Worm (Caenorhabditis elegans) whole organism, L1 larva: Measurements from ENCODE around the gene zyg-9.

ENCODE experiments used
- C34B4.2 ChIP-seq: sonication (generic microtip); optimal IDR thresholded peaks from 2 replicates; lab custom pipeline; 2017; ENCODE audit warnings: mild to moderate bottlenecking, missing genetic modification characterization, missing compliant biosample characterization
- F16B12.6 ChIP-seq: fragments of 150-350 bp; optimal IDR thresholded peaks from 2 replicates; lab custom pipeline; 2014; ENCODE audit warnings: missing biosample characterization, missing genetic modification characterization
- Y116A8C.19 ChIP-seq: sonication (generic microtip); optimal IDR thresholded peaks from 2 replicates; lab custom pipeline; 2016; ENCODE audit warnings: missing compliant biosample characterization, missing genetic modification characterization, borderline replicate concordance
- aha-1 ChIP-seq: fragments of 150-350 bp; optimal IDR thresholded peaks from 2 replicates; lab custom pipeline; 2014; ENCODE audit warnings: missing biosample characterization, missing genetic modification characterization
- alr-1 ChIP-seq: fragments of 200-800 bp; sonication (Bioruptor generic); optimal IDR thresholded peaks from 2 replicates; lab custom pipeline; 2018; ENCODE audit warnings: borderline replicate concordance, mild to moderate bottlenecking, missing genetic modification characterization, missing compliant biosample characterization
- ama-1 ChIP-seq: fragments of 150-350 bp; optimal IDR thresholded peaks from 2 replicates; lab custom pipeline; 2014
- ceh-63 ChIP-seq: fragments of 200-800 bp; sonication (Bioruptor generic); optimal IDR thresholded peaks from 2 replicates; lab custom pipeline; 2018; ENCODE audit warnings: mild to moderate bottlenecking, missing genetic modification characterization, missing compliant biosample characterization
- ceh-8 ChIP-seq: fragments of 200-800 bp; sonication (Bioruptor generic); optimal IDR thresholded peaks from 2 replicates; lab custom pipeline; 2018; ENCODE audit warnings: mild to moderate bottlenecking, missing genetic modification characterization, moderate library complexity, missing compliant biosample characterization
- ceh-82 ChIP-seq, 3 experiments: fragments of 150-350 bp in 1 of 3; sonication (generic microtip) in 2 of 3; optimal IDR thresholded peaks; 2 replicates each; lab custom pipeline; 2014 to 2017; ENCODE audit warnings: missing biosample characterization in 3 of 3, missing genetic modification characterization in 3 of 3
- ceh-88 ChIP-seq: fragments of 200-800 bp; sonication (Bioruptor generic); IDR thresholded peaks from 2 replicates; pipeline ENCODE4 v1.3.6; 2022; ENCODE audit warnings: missing genetic modification characterization, missing compliant biosample characterization
- dpl-1 ChIP-seq, 3 experiments: fragments of 150-350 bp in 2 of 3; sonication (generic microtip) in 1 of 3; optimal IDR thresholded peaks; 2 replicates each; lab custom pipeline; 2014 to 2017; ENCODE audit warnings: missing biosample characterization in 3 of 3, missing genetic modification characterization in 3 of 3, missing genetic modification reagents in 3 of 3
- efl-1 ChIP-seq, 4 experiments: fragments of 150-350 bp; optimal IDR thresholded peaks in 3 of 4; peaks in 1 of 4; 1 replicate in 1 of 4; 2 replicates in 3 of 4; lab custom pipeline; 2014; ENCODE audit warnings: missing biosample characterization in 2 of 4, missing genetic modification characterization in 2 of 4, missing genetic modification reagents in 2 of 4
- egl-27 ChIP-seq, 2 experiments: fragments of 150-350 bp in 1 of 2; sonication (generic microtip); optimal IDR thresholded peaks; 3 replicates each; lab custom pipeline; 2017 to 2018; ENCODE audit warnings: missing biosample characterization in 2 of 2, missing genetic modification characterization in 2 of 2, missing genetic modification reagents in 2 of 2
- elt-2 ChIP-seq: sonication (generic microtip); optimal IDR thresholded peaks from 2 replicates; lab custom pipeline; 2016; ENCODE audit warnings: missing genetic modification characterization, mild to moderate bottlenecking, inconsistent platforms, missing compliant biosample characterization, missing genetic modification reagents
- ets-5 ChIP-seq: fragments of 200-800 bp; sonication (Bioruptor generic); IDR thresholded peaks from 2 replicates; pipeline ENCODE4 v1.3.6; 2022; ENCODE audit warnings: missing genetic modification characterization, missing compliant biosample characterization
- fkh-10 ChIP-seq: sonication (generic microtip); optimal IDR thresholded peaks from 2 replicates; lab custom pipeline; 2017; ENCODE audit warnings: missing biosample characterization, missing genetic modification reagents, missing genetic modification characterization
- fkh-4 ChIP-seq: sonication (generic microtip); optimal IDR thresholded peaks from 2 replicates; lab custom pipeline; 2016; ENCODE audit warnings: missing compliant biosample characterization, missing genetic modification characterization, borderline replicate concordance
- fkh-8 ChIP-seq: sonication (generic microtip); optimal IDR thresholded peaks from 2 replicates; lab custom pipeline; 2016; ENCODE audit warnings: mild to moderate bottlenecking, missing genetic modification characterization, missing compliant biosample characterization
- fos-1 ChIP-seq: fragments of 150-350 bp; optimal IDR thresholded peaks from 2 replicates; lab custom pipeline; 2014; ENCODE audit warnings: missing biosample characterization, missing genetic modification characterization
- grh-1 ChIP-seq: fragments of 200-800 bp; sonication (Bioruptor generic); IDR thresholded peaks from 2 replicates; pipeline ENCODE4 v1.3.6; 2022; ENCODE audit warnings: missing genetic modification reagents, missing genetic modification characterization, missing compliant biosample characterization
- hpl-2 ChIP-seq: fragments of 150-350 bp; optimal IDR thresholded peaks from 2 replicates; lab custom pipeline; 2014; ENCODE audit warnings: missing biosample characterization, missing genetic modification reagents, missing genetic modification characterization
- jun-1 ChIP-seq: fragments of 150-350 bp; optimal IDR thresholded peaks from 2 replicates; lab custom pipeline; 2014; ENCODE audit warnings: missing biosample characterization, missing genetic modification reagents, missing genetic modification characterization
- lin-35 ChIP-seq, 2 experiments: fragments of 150-350 bp; optimal IDR thresholded peaks; 2 replicates each; lab custom pipeline; 2014; ENCODE audit warnings: missing biosample characterization in 2 of 2, missing genetic modification characterization in 2 of 2, missing genetic modification reagents in 2 of 2
- lir-3 ChIP-seq: sonication (generic microtip); optimal IDR thresholded peaks from 2 replicates; lab custom pipeline; 2016; ENCODE audit warnings: mild to moderate bottlenecking, missing genetic modification characterization, moderate library complexity, missing compliant biosample characterization; ENCODE audit not compliant: poor library complexity
- lsy-2 ChIP-seq, 2 experiments: fragments of 150-350 bp; optimal IDR thresholded peaks; 2 replicates each; lab custom pipeline; 2014; ENCODE audit warnings: missing biosample characterization in 2 of 2, missing genetic modification characterization in 2 of 2
- mab-9 ChIP-seq: fragments of 200-800 bp; sonication (Bioruptor generic); IDR thresholded peaks from 2 replicates; pipeline ENCODE4 v1.3.6; 2022; ENCODE audit warnings: missing genetic modification reagents, missing genetic modification characterization, missing compliant biosample characterization
- nhr-11 ChIP-seq: fragments of 150-350 bp; optimal IDR thresholded peaks from 2 replicates; lab custom pipeline; 2014; ENCODE audit warnings: missing biosample characterization, missing genetic modification characterization
- nhr-20 ChIP-seq: sonication (generic microtip); optimal IDR thresholded peaks from 2 replicates; lab custom pipeline; 2016; ENCODE audit warnings: mild to moderate bottlenecking, missing genetic modification characterization, missing compliant biosample characterization
- nhr-237 ChIP-seq: fragments of 150-350 bp; optimal IDR thresholded peaks from 2 replicates; lab custom pipeline; 2014; ENCODE audit warnings: missing biosample characterization, missing genetic modification characterization
- nhr-28 ChIP-seq: fragments of 150-350 bp; optimal IDR thresholded peaks from 2 replicates; lab custom pipeline; 2014; ENCODE audit warnings: missing biosample characterization, missing genetic modification characterization
- nhr-47 ChIP-seq: sonication (generic microtip); optimal IDR thresholded peaks from 2 replicates; lab custom pipeline; 2016; ENCODE audit warnings: mild to moderate bottlenecking, missing genetic modification characterization, moderate library complexity, missing compliant biosample characterization
- nhr-71 ChIP-seq: sonication (generic microtip); optimal IDR thresholded peaks from 2 replicates; lab custom pipeline; 2016; ENCODE audit warnings: mild to moderate bottlenecking, missing genetic modification characterization, moderate library complexity, missing compliant biosample characterization
- nhr-76 ChIP-seq: sonication (generic microtip); optimal IDR thresholded peaks from 2 replicates; lab custom pipeline; 2017; ENCODE audit warnings: missing biosample characterization, missing genetic modification characterization
- nhr-85 ChIP-seq: sonication (generic microtip); peaks from one replicate; lab custom pipeline; 2016; ENCODE audit warnings: missing genetic modification characterization, inconsistent platforms, missing compliant biosample characterization
- rnt-1 ChIP-seq: sonication (generic microtip); optimal IDR thresholded peaks from 2 replicates; lab custom pipeline; 2016; ENCODE audit warnings: mild to moderate bottlenecking, missing genetic modification characterization, moderate library complexity, missing compliant biosample characterization
- skn-1 ChIP-seq: fragments of 150-350 bp; optimal IDR thresholded peaks from 2 replicates; lab custom pipeline; 2014; ENCODE audit warnings: missing biosample characterization, missing genetic modification characterization
- snpc-4 ChIP-seq: fragments of 150-350 bp; optimal IDR thresholded peaks from 2 replicates; lab custom pipeline; 2014; ENCODE audit warnings: missing biosample characterization, missing genetic modification characterization
- sox-4 ChIP-seq: sonication (generic microtip); optimal IDR thresholded peaks from 2 replicates; lab custom pipeline; 2016; ENCODE audit warnings: missing genetic modification characterization, missing compliant biosample characterization
- sptf-1 ChIP-seq: fragments of 150-350 bp; optimal IDR thresholded peaks from 2 replicates; lab custom pipeline; 2014; ENCODE audit warnings: missing biosample characterization, missing genetic modification characterization
- tlp-1 ChIP-seq: fragments of 150-350 bp; optimal IDR thresholded peaks from 2 replicates; lab custom pipeline; 2014; ENCODE audit warnings: missing biosample characterization, missing genetic modification characterization
- unc-130 ChIP-seq: fragments of 150-350 bp; optimal IDR thresholded peaks from 2 replicates; lab custom pipeline; 2017; ENCODE audit warnings: missing biosample characterization, missing genetic modification characterization, inconsistent platforms
- unc-30 ChIP-seq: sonication (generic microtip); optimal IDR thresholded peaks from 2 replicates; lab custom pipeline; 2017; ENCODE audit warnings: missing biosample characterization, missing genetic modification characterization
- unc-62 ChIP-seq: fragments of 150-350 bp; optimal IDR thresholded peaks from 2 replicates; lab custom pipeline; 2014; ENCODE audit warnings: missing biosample characterization, missing genetic modification reagents, missing genetic modification characterization
- vab-15 ChIP-seq: sonication (generic microtip); optimal IDR thresholded peaks from 2 replicates; lab custom pipeline; 2017; ENCODE audit warnings: missing genotype, mild to moderate bottlenecking, missing genetic modification characterization, missing compliant biosample characterization
- zip-4 ChIP-seq: fragments of 200-800 bp; sonication (Bioruptor generic); optimal IDR thresholded peaks from 2 replicates; lab custom pipeline; 2018; ENCODE audit warnings: mild to moderate bottlenecking, missing genetic modification characterization, moderate library complexity, missing compliant biosample characterization
- ztf-11 ChIP-seq, 2 experiments: sonication (generic microtip); optimal IDR thresholded peaks; 2 replicates each; lab custom pipeline; 2016 to 2017; ENCODE audit warnings: missing genetic modification characterization in 2 of 2, missing biosample characterization in 1 of 2, missing compliant biosample characterization in 1 of 2

Gene zyg-9

DNA sequence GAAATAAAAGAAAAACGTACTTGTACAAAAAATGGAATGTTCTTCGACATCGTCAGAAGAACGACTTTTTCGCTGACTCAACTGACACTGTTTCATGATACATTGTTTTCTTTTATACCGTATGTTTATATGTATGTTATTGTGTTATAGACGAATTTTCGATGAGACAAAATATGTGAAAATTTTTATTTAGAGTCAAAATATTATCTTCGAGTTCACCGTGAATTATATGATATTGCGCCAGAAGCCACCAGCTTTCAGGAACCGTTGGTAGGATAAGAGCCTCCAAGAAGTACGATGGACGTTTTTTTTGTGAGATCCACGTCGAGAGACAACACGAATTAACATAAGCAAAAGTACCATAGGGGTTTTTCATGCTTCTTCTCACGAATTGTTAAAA lies 1.5 kb upstream of the zyg-9 start, which contains the start of gene F22B5.6:
Gene F22B5.6, minus strand, starts transcription at position 101 of the 400 bp plus-strand sequence.
- TF ChIP-seq efl-1 (optimal IDR thresholded peaks at IDR 0.05; lab: Kevin White, UChicago) (no peak), efl-1 (GFP tag; optimal IDR thresholded peaks at IDR 0.05 in 1 of 2; lab: Kevin White, UChicago) (peak in 1 of 2 experiments; percentile 73), nhr-237 (no peak)

DNA sequence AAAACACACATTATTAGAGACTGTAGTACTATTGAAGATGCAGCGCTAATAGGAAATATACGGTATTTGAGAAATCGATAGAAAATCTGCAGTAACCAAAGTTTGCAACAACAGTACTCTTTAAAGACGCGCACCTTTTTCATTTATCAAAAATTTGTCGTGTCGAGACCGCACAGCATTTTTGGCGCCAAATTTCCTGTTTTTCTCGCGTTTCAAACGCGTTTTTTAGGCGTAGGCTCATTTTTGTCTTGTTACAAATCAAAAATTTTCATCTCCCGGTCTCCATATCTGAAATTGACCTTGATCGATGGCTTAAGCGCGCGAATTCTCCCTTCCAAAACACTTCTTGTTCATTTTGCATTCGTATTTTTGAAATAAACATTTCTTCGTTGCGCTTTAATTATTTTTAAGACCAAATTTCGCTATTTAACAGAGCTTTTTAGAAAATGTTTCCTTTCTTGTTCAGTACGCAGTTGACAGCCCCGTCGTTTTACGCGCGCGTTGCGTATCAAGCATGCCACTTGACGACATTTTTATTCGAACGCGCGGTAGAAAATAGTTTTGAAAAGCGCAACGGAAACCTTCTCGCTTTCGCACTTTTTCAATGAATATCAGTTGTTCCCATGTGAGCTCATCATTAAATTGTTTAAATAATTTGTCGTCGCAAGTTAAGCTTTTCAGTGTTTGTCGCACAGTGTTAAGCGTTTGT lies 783 bp upstream of the zyg-9 start:
- TF ChIP-seq dpl-1 (GFP tag; optimal IDR thresholded peaks at IDR 0.05; lab: Kevin White, UChicago): peak in 2 of 3 experiments; percentile 6 to 59
- no peak for TF ChIP-seq nhr-47 (tag; lab: Kevin White, UChicago)
- TF ChIP-seq Y116A8C.19 (tag; lab: Kevin White, UChicago): no peak
- TF ChIP-seq ceh-82 (tag; optimal IDR thresholded peaks at IDR 0.05; lab: Kevin White, UChicago): no peak
- peak; percentile 13 to 27 for TF ChIP-seq efl-1 (optimal IDR thresholded peaks at IDR 0.05; lab: Kevin White, UChicago)
- peak; percentile 28 to 41 for TF ChIP-seq efl-1 (GFP tag; optimal IDR thresholded peaks at IDR 0.05 in 1 of 2; lab: Kevin White, UChicago)
- TF ChIP-seq F16B12.6 (tag; lab: Kevin White, UChicago): peak; percentile 60
- no peak for TF ChIP-seq C34B4.2
- no peak for TF ChIP-seq fos-1 (tag; lab: Kevin White, UChicago)
- TF ChIP-seq ztf-11 (tag; optimal IDR thresholded peaks at IDR 0.05; lab: Kevin White, UChicago): no peak
- TF ChIP-seq unc-130 (tag; lab: Kevin White, UChicago): no peak
- no peak for TF ChIP-seq sox-4 (tag; lab: Kevin White, UChicago)
- no peak for TF ChIP-seq unc-62 (GFP tag; lab: Kevin White, UChicago)
- TF ChIP-seq elt-2 (tag; lab: Kevin White, UChicago): no peak
- TF ChIP-seq skn-1: no peak
- no peak for TF ChIP-seq nhr-11 (tag; lab: Kevin White, UChicago)
- no peak for TF ChIP-seq ceh-63 (GFP tag; lab: Kevin White, UChicago)
- TF ChIP-seq fkh-10 (GFP tag; lab: Kevin White, UChicago): no peak
- TF ChIP-seq grh-1 (GFP tag; lab: Robert Waterston, UW): no peak
- TF ChIP-seq zip-4 (GFP tag; lab: Kevin White, UChicago): no peak
- TF ChIP-seq unc-30 (tag; lab: Kevin White, UChicago): no peak
- no peak for TF ChIP-seq nhr-85
- TF ChIP-seq snpc-4 (tag; lab: Kevin White, UChicago): no peak
- TF ChIP-seq lir-3 (tag; lab: Kevin White, UChicago): no peak
- no peak for TF ChIP-seq ceh-8 (GFP tag; lab: Kevin White, UChicago)
- peak; percentile 13 to 55 for TF ChIP-seq lin-35 (GFP tag; optimal IDR thresholded peaks at IDR 0.05; lab: Kevin White, UChicago)
- no peak for TF ChIP-seq egl-27 (tag; optimal IDR thresholded peaks at IDR 0.05; lab: Kevin White, UChicago)

DNA sequence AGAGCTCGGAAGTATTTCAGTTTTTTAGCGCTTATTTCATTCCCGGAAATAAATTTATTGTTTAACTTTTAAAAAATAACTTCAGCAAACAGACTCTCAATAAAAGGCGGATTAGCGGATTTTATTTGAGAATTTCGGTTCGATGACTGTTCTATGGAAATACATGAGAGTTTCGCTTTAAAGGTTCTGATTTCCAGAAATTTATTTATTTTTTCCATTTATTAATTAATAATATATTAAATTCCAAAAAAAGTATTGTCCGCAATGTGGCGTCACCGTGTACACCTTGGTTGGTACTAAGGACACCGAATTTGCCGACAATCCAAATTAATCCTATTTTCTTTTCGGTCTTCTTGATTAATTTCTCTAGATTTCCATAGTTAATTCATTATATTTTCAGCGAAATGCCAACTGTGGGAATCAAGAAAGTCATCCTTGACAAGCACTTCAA lies 6.9 kb downstream of the zyg-9 start, which contains the start of gene fars-3:
Gene fars-3, plus strand, starts transcription at position 401 of the 451 bp plus-strand sequence.
- TF ChIP-seq nhr-71 (tag; lab: Kevin White, UChicago) (peak; percentile 30), elt-2 (tag; lab: Kevin White, UChicago) (no peak), ets-5 (GFP tag; lab: Robert Waterston, UW) (no peak), ama-1 (lab: Kevin White, UChicago) (peak; percentile 17), sox-4 (tag; lab: Kevin White, UChicago) (no peak), nhr-76 (no peak), nhr-47 (tag; lab: Kevin White, UChicago) (no peak), zip-4 (GFP tag; lab: Kevin White, UChicago) (no peak), skn-1 (peak; percentile 25), sptf-1 (tag; lab: Kevin White, UChicago) (no peak), fkh-4 (tag; lab: Kevin White, UChicago) (no peak), ceh-88 (GFP tag; lab: Robert Waterston, UW) (no peak), mab-9 (GFP tag; lab: Robert Waterston, UW) (no peak), rnt-1 (tag; lab: Kevin White, UChicago) (no peak), unc-62 (GFP tag; lab: Kevin White, UChicago) (no peak), alr-1 (tag; lab: Kevin White, UChicago) (no peak), jun-1 (no peak), nhr-85 (peak; percentile 38), nhr-20 (tag; lab: Kevin White, UChicago) (peak; percentile 5), vab-15 (tag; lab: Kevin White, UChicago) (no peak), fkh-8 (tag; lab: Kevin White, UChicago) (no peak), lsy-2 (tag; optimal IDR thresholded peaks at IDR 0.05; lab: Kevin White, UChicago) (peak; percentile 33 to 59), Y116A8C.19 (tag; lab: Kevin White, UChicago) (no peak), F16B12.6 (tag; lab: Kevin White, UChicago) (peak; percentile 78), aha-1 (tag; lab: Kevin White, UChicago) (no peak), nhr-28 (tag; lab: Kevin White, UChicago) (no peak), hpl-2 (GFP tag; lab: Kevin White, UChicago) (no peak), tlp-1 (tag; lab: Kevin White, UChicago) (no peak)
